Worm (Caenorhabditis elegans): ENCODE data around the gene bcl-7.

ce11 chrIII:5934138-5934658 is 8.3 kb downstream of the bcl-7 start:
- TF ChIP-seq aly-2 (tag; optimal IDR thresholded peaks at IDR 0.05), result no peak
- TF ChIP-seq fkh-10 (GFP tag; optimal IDR thresholded peaks at IDR 0.05), result peak; percentile 59
- TF ChIP-seq lin-15B (tag; optimal IDR thresholded peaks at IDR 0.05), result no peak
- no peak for TF ChIP-seq zag-1 (tag; optimal IDR thresholded peaks at IDR 0.05)
- TF ChIP-seq nhr-77 (tag; optimal IDR thresholded peaks at IDR 0.05), result no peak
- no peak for TF ChIP-seq nhr-76 (tag; optimal IDR thresholded peaks at IDR 0.05)
- no peak for TF ChIP-seq nhr-28 (tag; optimal IDR thresholded peaks at IDR 0.05)
- no peak for TF ChIP-seq lsy-2 (tag; optimal IDR thresholded peaks at IDR 0.05)
- TF ChIP-seq ztf-11 (tag; optimal IDR thresholded peaks at IDR 0.05), result no peak
- no peak for TF ChIP-seq nhr-41 (GFP tag; IDR thresholded peaks at IDR 0.05)
- TF ChIP-seq R02D3.7 (tag; optimal IDR thresholded peaks at IDR 0.05), result no peak
- no peak for TF ChIP-seq snpc-1.2 (GFP tag; IDR thresholded peaks at IDR 0.05)

All from whole organism, L4 larva.